Worm (Caenorhabditis elegans) whole organism, L1 larva: Measurements from ENCODE around the gene C55A6.10.

ENCODE experiments used
- C04F5.9 ChIP-seq: sonication (generic microtip); optimal IDR thresholded peaks from 2 replicates; lab custom pipeline; 2016; ENCODE audit warnings: missing genetic modification characterization, missing compliant biosample characterization
- C34B4.2 ChIP-seq: sonication (generic microtip); optimal IDR thresholded peaks from 2 replicates; lab custom pipeline; 2017; ENCODE audit warnings: mild to moderate bottlenecking, missing genetic modification characterization, missing compliant biosample characterization
- F16B12.6 ChIP-seq: fragments of 150-350 bp; optimal IDR thresholded peaks from 2 replicates; lab custom pipeline; 2014; ENCODE audit warnings: missing biosample characterization, missing genetic modification characterization
- Y116A8C.19 ChIP-seq: sonication (generic microtip); optimal IDR thresholded peaks from 2 replicates; lab custom pipeline; 2016; ENCODE audit warnings: missing compliant biosample characterization, missing genetic modification characterization, borderline replicate concordance
- aha-1 ChIP-seq: fragments of 150-350 bp; optimal IDR thresholded peaks from 2 replicates; lab custom pipeline; 2014; ENCODE audit warnings: missing biosample characterization, missing genetic modification characterization
- aly-2 ChIP-seq: fragments of 150-350 bp; optimal IDR thresholded peaks from 2 replicates; lab custom pipeline; 2014; ENCODE audit warnings: missing biosample characterization, missing genetic modification characterization
- ama-1 ChIP-seq: fragments of 150-350 bp; optimal IDR thresholded peaks from 2 replicates; lab custom pipeline; 2014
- ceh-63 ChIP-seq: fragments of 200-800 bp; sonication (Bioruptor generic); optimal IDR thresholded peaks from 2 replicates; lab custom pipeline; 2018; ENCODE audit warnings: mild to moderate bottlenecking, missing genetic modification characterization, missing compliant biosample characterization
- ces-1 ChIP-seq: fragments of 150-350 bp; optimal IDR thresholded peaks from 2 replicates; lab custom pipeline; 2014; ENCODE audit warnings: missing biosample characterization, missing genetic modification reagents, missing genetic modification characterization
- dpl-1 ChIP-seq, 3 experiments: fragments of 150-350 bp in 2 of 3; sonication (generic microtip) in 1 of 3; optimal IDR thresholded peaks; 2 replicates each; lab custom pipeline; 2014 to 2017; ENCODE audit warnings: missing biosample characterization in 3 of 3, missing genetic modification characterization in 3 of 3, missing genetic modification reagents in 3 of 3
- efl-1 ChIP-seq, 4 experiments: fragments of 150-350 bp; optimal IDR thresholded peaks in 3 of 4; peaks in 1 of 4; 1 replicate in 1 of 4; 2 replicates in 3 of 4; lab custom pipeline; 2014; ENCODE audit warnings: missing biosample characterization in 2 of 4, missing genetic modification characterization in 2 of 4, missing genetic modification reagents in 2 of 4
- elt-3 ChIP-seq, 6 experiments: fragments of 150-350 bp in 1 of 6; sonication (generic microtip); optimal IDR thresholded peaks; 2 replicates each; lab custom pipeline; 2017 to 2018; ENCODE audit warnings: missing biosample characterization in 6 of 6, missing genetic modification characterization in 6 of 6, inconsistent platforms in 1 of 6
- ets-5 ChIP-seq: fragments of 200-800 bp; sonication (Bioruptor generic); IDR thresholded peaks from 2 replicates; pipeline ENCODE4 v1.3.6; 2022; ENCODE audit warnings: missing genetic modification characterization, missing compliant biosample characterization
- fkh-10 ChIP-seq: sonication (generic microtip); optimal IDR thresholded peaks from 2 replicates; lab custom pipeline; 2017; ENCODE audit warnings: missing biosample characterization, missing genetic modification reagents, missing genetic modification characterization
- fkh-8 ChIP-seq: sonication (generic microtip); optimal IDR thresholded peaks from 2 replicates; lab custom pipeline; 2016; ENCODE audit warnings: mild to moderate bottlenecking, missing genetic modification characterization, missing compliant biosample characterization
- grh-1 ChIP-seq: fragments of 200-800 bp; sonication (Bioruptor generic); IDR thresholded peaks from 2 replicates; pipeline ENCODE4 v1.3.6; 2022; ENCODE audit warnings: missing genetic modification reagents, missing genetic modification characterization, missing compliant biosample characterization
- hlh-17 ChIP-seq: fragments of 200-800 bp; sonication (Bioruptor generic); optimal IDR thresholded peaks from 2 replicates; lab custom pipeline; 2018; ENCODE audit warnings: missing genetic modification characterization, mild to moderate bottlenecking, missing compliant biosample characterization, moderate library complexity, borderline replicate concordance
- hlh-4 ChIP-seq: sonication (generic microtip); optimal IDR thresholded peaks from 2 replicates; lab custom pipeline; 2016; ENCODE audit warnings: mild to moderate bottlenecking, missing genetic modification characterization, missing compliant biosample characterization
- hpl-2 ChIP-seq: fragments of 150-350 bp; optimal IDR thresholded peaks from 2 replicates; lab custom pipeline; 2014; ENCODE audit warnings: missing biosample characterization, missing genetic modification reagents, missing genetic modification characterization
- irx-1 ChIP-seq: sonication (generic microtip); optimal IDR thresholded peaks from 2 replicates; lab custom pipeline; 2016; ENCODE audit warnings: missing genetic modification characterization, missing compliant biosample characterization
- jun-1 ChIP-seq: fragments of 150-350 bp; optimal IDR thresholded peaks from 2 replicates; lab custom pipeline; 2014; ENCODE audit warnings: missing biosample characterization, missing genetic modification reagents, missing genetic modification characterization
- lin-13 ChIP-seq: fragments of 150-350 bp; optimal IDR thresholded peaks from 2 replicates; lab custom pipeline; 2014; ENCODE audit warnings: missing biosample characterization, missing genetic modification reagents, missing genetic modification characterization
- lin-14 ChIP-seq: fragments of 200-800 bp; sonication (Bioruptor generic); optimal IDR thresholded peaks from 2 replicates; lab custom pipeline; 2018; ENCODE audit warnings: mild to moderate bottlenecking, missing genetic modification characterization, moderate library complexity, missing compliant biosample characterization
- lin-35 ChIP-seq, 2 experiments: fragments of 150-350 bp; optimal IDR thresholded peaks; 2 replicates each; lab custom pipeline; 2014; ENCODE audit warnings: missing biosample characterization in 2 of 2, missing genetic modification characterization in 2 of 2, missing genetic modification reagents in 2 of 2
- lir-3 ChIP-seq: sonication (generic microtip); optimal IDR thresholded peaks from 2 replicates; lab custom pipeline; 2016; ENCODE audit warnings: mild to moderate bottlenecking, missing genetic modification characterization, moderate library complexity, missing compliant biosample characterization; ENCODE audit not compliant: poor library complexity
- lsy-2 ChIP-seq, 2 experiments: fragments of 150-350 bp; optimal IDR thresholded peaks; 2 replicates each; lab custom pipeline; 2014; ENCODE audit warnings: missing biosample characterization in 2 of 2, missing genetic modification characterization in 2 of 2
- nhr-11 ChIP-seq: fragments of 150-350 bp; optimal IDR thresholded peaks from 2 replicates; lab custom pipeline; 2014; ENCODE audit warnings: missing biosample characterization, missing genetic modification characterization
- nhr-12 ChIP-seq: sonication (generic microtip); optimal IDR thresholded peaks from 2 replicates; lab custom pipeline; 2017; ENCODE audit warnings: missing biosample characterization, missing genetic modification characterization
- nhr-20 ChIP-seq: sonication (generic microtip); optimal IDR thresholded peaks from 2 replicates; lab custom pipeline; 2016; ENCODE audit warnings: mild to moderate bottlenecking, missing genetic modification characterization, missing compliant biosample characterization
- nhr-28 ChIP-seq: fragments of 150-350 bp; optimal IDR thresholded peaks from 2 replicates; lab custom pipeline; 2014; ENCODE audit warnings: missing biosample characterization, missing genetic modification characterization
- nhr-47 ChIP-seq: sonication (generic microtip); optimal IDR thresholded peaks from 2 replicates; lab custom pipeline; 2016; ENCODE audit warnings: mild to moderate bottlenecking, missing genetic modification characterization, moderate library complexity, missing compliant biosample characterization
- nhr-71 ChIP-seq: sonication (generic microtip); optimal IDR thresholded peaks from 2 replicates; lab custom pipeline; 2016; ENCODE audit warnings: mild to moderate bottlenecking, missing genetic modification characterization, moderate library complexity, missing compliant biosample characterization
- nhr-76 ChIP-seq: sonication (generic microtip); optimal IDR thresholded peaks from 2 replicates; lab custom pipeline; 2017; ENCODE audit warnings: missing biosample characterization, missing genetic modification characterization
- nhr-85 ChIP-seq: sonication (generic microtip); peaks from one replicate; lab custom pipeline; 2016; ENCODE audit warnings: missing genetic modification characterization, inconsistent platforms, missing compliant biosample characterization
- nhr-90 ChIP-seq: sonication (generic microtip); optimal IDR thresholded peaks from 2 replicates; lab custom pipeline; 2016; ENCODE audit warnings: mild to moderate bottlenecking, missing genetic modification characterization, missing compliant biosample characterization; ENCODE audit not compliant: poor library complexity
- pag-3 ChIP-seq: sonication (generic microtip); optimal IDR thresholded peaks from 2 replicates; lab custom pipeline; 2017; ENCODE audit warnings: missing genetic modification characterization, mild to moderate bottlenecking, missing compliant biosample characterization, antibody characterized with exemption, borderline replicate concordance; ENCODE audit not compliant: insufficient read depth
- pax-3 ChIP-seq: fragments of 200-800 bp; sonication (Bioruptor generic); optimal IDR thresholded peaks from 2 replicates; lab custom pipeline; 2018; ENCODE audit warnings: mild to moderate bottlenecking, missing genetic modification characterization, moderate library complexity, missing compliant biosample characterization
- rnt-1 ChIP-seq: sonication (generic microtip); optimal IDR thresholded peaks from 2 replicates; lab custom pipeline; 2016; ENCODE audit warnings: mild to moderate bottlenecking, missing genetic modification characterization, moderate library complexity, missing compliant biosample characterization
- sup-37 ChIP-seq: fragments of 200-800 bp; sonication (Bioruptor generic); optimal IDR thresholded peaks from 2 replicates; lab custom pipeline; 2018; ENCODE audit warnings: mild to moderate bottlenecking, missing genetic modification characterization, missing compliant biosample characterization
- tbx-2 ChIP-seq: sonication (generic microtip); optimal IDR thresholded peaks from 2 replicates; lab custom pipeline; 2016; ENCODE audit warnings: missing genetic modification characterization, missing compliant biosample characterization
- unc-62 ChIP-seq: fragments of 150-350 bp; optimal IDR thresholded peaks from 2 replicates; lab custom pipeline; 2014; ENCODE audit warnings: missing biosample characterization, missing genetic modification reagents, missing genetic modification characterization
- unc-98 ChIP-seq: fragments of 200-800 bp; sonication (Bioruptor generic); IDR thresholded peaks from 2 replicates; pipeline ENCODE4 v1.3.6; 2022; ENCODE audit warnings: missing genetic modification characterization, missing compliant biosample characterization
- vab-15 ChIP-seq: sonication (generic microtip); optimal IDR thresholded peaks from 2 replicates; lab custom pipeline; 2017; ENCODE audit warnings: missing genotype, mild to moderate bottlenecking, missing genetic modification characterization, missing compliant biosample characterization
- xbp-1 ChIP-seq: sonication (generic microtip); optimal IDR thresholded peaks from 2 replicates; lab custom pipeline; 2016; ENCODE audit warnings: missing genetic modification characterization, missing compliant biosample characterization
- zag-1 ChIP-seq: fragments of 150-350 bp; optimal IDR thresholded peaks from 2 replicates; lab custom pipeline; 2014; ENCODE audit warnings: missing biosample characterization, missing genetic modification characterization
- ztf-11 ChIP-seq, 2 experiments: sonication (generic microtip); optimal IDR thresholded peaks; 2 replicates each; lab custom pipeline; 2016 to 2017; ENCODE audit warnings: missing genetic modification characterization in 2 of 2, missing biosample characterization in 1 of 2, missing compliant biosample characterization in 1 of 2

The C55A6.10 gene

DNA sequence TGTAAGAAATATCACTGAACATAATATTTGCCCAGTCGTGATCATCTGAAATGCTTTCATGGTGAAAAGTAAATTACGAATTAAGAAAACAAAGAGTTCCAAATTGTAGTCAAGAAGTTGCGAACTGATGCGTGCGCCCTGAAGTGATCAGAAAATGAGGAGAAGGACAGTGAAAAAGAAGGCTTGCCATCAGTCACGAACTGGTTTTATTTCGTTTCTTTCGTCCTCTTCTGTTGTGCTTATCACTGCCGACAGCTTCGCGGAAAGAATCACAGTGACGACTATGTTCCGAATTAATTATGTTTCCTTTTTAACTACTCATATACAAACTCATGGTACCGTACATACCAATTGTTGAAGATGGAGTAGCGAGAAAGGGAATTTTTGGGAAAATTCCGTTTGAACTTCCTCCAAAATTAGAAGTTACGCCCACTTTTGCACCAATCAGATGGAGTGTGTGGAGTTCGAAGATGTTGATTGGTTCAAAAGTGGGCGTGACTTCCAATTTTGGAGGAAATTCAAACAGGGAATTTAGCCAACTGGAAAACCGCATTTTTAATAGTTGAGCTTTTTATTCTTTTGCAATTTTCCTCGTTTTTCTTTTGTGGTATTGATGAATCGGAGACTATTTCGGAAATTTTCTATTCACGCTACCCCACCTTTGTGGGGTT, 1.9 kb upstream of the C55A6.10 start, which contains the start of gene C55A6.12:
C55A6.12 (minus strand) TSS at position 51 of the 671 bp plus-strand sequence.
- TF ChIP-seq grh-1 (peak; percentile 49; the same call in 1 of the 2 replicates), nhr-85 (peak; percentile 28), pag-3 (tag; lab: Kevin White, UChicago) (no peak), ceh-63 (GFP tag; lab: Kevin White, UChicago) (no peak), F16B12.6 (tag; lab: Kevin White, UChicago) (no peak), lsy-2 (tag; optimal IDR thresholded peaks at IDR 0.05; lab: Kevin White, UChicago) (peak in 1 of 2 experiments; percentile 24), Y116A8C.19 (tag; lab: Kevin White, UChicago) (no peak), unc-98 (no peak), hpl-2 (no peak), pax-3 (tag; lab: Kevin White, UChicago) (no peak), nhr-76 (tag; lab: Kevin White, UChicago) (no peak), fkh-8 (tag; lab: Kevin White, UChicago) (no peak), ztf-11 (tag; optimal IDR thresholded peaks at IDR 0.05; lab: Kevin White, UChicago) (no peak), aly-2 (no peak), ama-1 (lab: Kevin White, UChicago) (no peak), fkh-10 (GFP tag; lab: Kevin White, UChicago) (no peak), xbp-1 (tag; lab: Kevin White, UChicago) (peak; percentile 48), sup-37 (no peak), rnt-1 (no peak), lin-35 (GFP tag; optimal IDR thresholded peaks at IDR 0.05; lab: Kevin White, UChicago) (peak; percentile 25 to 77), hlh-17 (GFP tag; lab: Kevin White, UChicago) (no peak), vab-15 (tag; lab: Kevin White, UChicago) (no peak), efl-1 (optimal IDR thresholded peaks at IDR 0.05; lab: Kevin White, UChicago) (peak in 1 of 2 experiments; percentile 74), efl-1 (GFP tag; optimal IDR thresholded peaks at IDR 0.05 in 1 of 2; lab: Kevin White, UChicago) (peak; percentile 77 to 96), C34B4.2 (tag; lab: Kevin White, UChicago) (no peak), hlh-4 (tag; lab: Kevin White, UChicago) (no peak), nhr-11 (no peak), nhr-20 (no peak), lin-13 (no peak), dpl-1 (GFP tag; optimal IDR thresholded peaks at IDR 0.05; lab: Kevin White, UChicago) (peak; percentile 27 to 68 (median 65)), nhr-47 (no peak), nhr-12 (no peak), zag-1 (tag; lab: Kevin White, UChicago) (no peak), jun-1 (tag; lab: Kevin White, UChicago) (no peak), C04F5.9 (tag; lab: Kevin White, UChicago) (no peak), lir-3 (tag; lab: Kevin White, UChicago) (no peak), irx-1 (no peak), nhr-28 (tag; lab: Kevin White, UChicago) (no peak), nhr-71 (no peak), ets-5 (no peak), ces-1 (GFP tag; lab: Kevin White, UChicago) (no peak), aha-1 (tag; lab: Kevin White, UChicago) (no peak), tbx-2 (tag; lab: Kevin White, UChicago) (no peak), elt-3 (tag; optimal IDR thresholded peaks at IDR 0.05; lab: Kevin White, UChicago) (no peak), lin-14 (GFP tag; lab: Kevin White, UChicago) (no peak), unc-62 (GFP tag; lab: Kevin White, UChicago) (no peak), nhr-90 (tag; lab: Kevin White, UChicago) (no peak)
